Worm (Caenorhabditis elegans) whole organism, L4/young adult: Measurements from ENCODE around the gene 2L52.1.

Source experiments
- W03F9.2 ChIP-seq: fragments of 150-350 bp; optimal IDR thresholded peaks from 2 replicates; lab custom pipeline; 2014; ENCODE audit warnings: missing biosample characterization, missing genetic modification characterization
- dao-5 ChIP-seq: sonication (generic microtip); optimal IDR thresholded peaks from 2 replicates; lab custom pipeline; 2016; ENCODE audit warnings: missing genotype, missing genetic modification characterization, moderate library complexity, missing compliant biosample characterization
- him-1 ChIP-seq: sonication (generic microtip); optimal IDR thresholded peaks from 2 replicates; lab custom pipeline; 2016; ENCODE audit warnings: missing genotype, missing genetic modification reagents, missing genetic modification characterization, missing compliant biosample characterization

- TF ChIP-seq W03F9.2 (tag; lab: Kevin White, UChicago) (no peak), him-1 (tag; lab: Kevin White, UChicago) (no peak), dao-5 (tag; lab: Kevin White, UChicago) (no peak)
These were observed 17.6 kb downstream of the 2L52.1 start, which contains the start of gene gmeb-1 for ce11 chrII:19238-19637.
